Fruit fly (Drosophila melanogaster): ENCODE measurements around the gene MICU1.

Gene MICU1

DNA sequence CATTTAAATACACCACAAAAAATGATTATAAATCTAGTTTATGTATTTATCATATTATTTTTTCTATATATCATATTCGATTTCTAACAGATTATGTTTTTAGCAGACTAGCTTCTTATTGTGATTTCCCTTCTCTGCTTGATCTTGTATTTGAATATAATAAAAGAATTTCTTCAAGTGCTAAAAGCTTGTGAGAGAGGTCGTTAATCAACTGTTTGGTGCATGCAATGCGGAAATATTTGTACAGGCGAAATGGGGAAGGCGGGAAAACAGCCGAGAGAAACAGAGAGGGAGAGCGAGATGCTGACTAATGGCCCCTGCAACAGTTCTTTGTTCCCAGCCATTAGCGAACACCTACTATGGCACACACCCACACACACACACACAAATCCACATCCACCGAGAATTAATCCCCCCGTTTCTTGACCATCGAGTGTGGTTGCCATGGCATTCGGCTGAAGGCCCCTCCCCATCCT is 17.6 kb downstream of the MICU1 start:
- TF ChIP-seq Sp1 (GFP tag; optimal IDR thresholded peaks at IDR 0.05) = peak; percentile 41
- TF ChIP-seq psq (GFP tag; optimal IDR thresholded peaks at IDR 0.05) = peak; percentile 45
- no peak for TF ChIP-seq pan (optimal IDR thresholded peaks at IDR 0.05)
- TF ChIP-seq Mio (GFP tag; optimal IDR thresholded peaks at IDR 0.05) = no peak
- TF ChIP-seq rgr (GFP tag; optimal IDR thresholded peaks at IDR 0.05) = peak; percentile 4
- peak in 1 of 2 experiments; percentile 35 for TF ChIP-seq foxo (GFP tag; optimal IDR thresholded peaks at IDR 0.05)
- no peak for TF ChIP-seq ey (GFP tag; optimal IDR thresholded peaks at IDR 0.05)
- TF ChIP-seq lola (GFP tag; optimal IDR thresholded peaks at IDR 0.05) = no peak
- no peak for TF ChIP-seq dsf (GFP tag; optimal IDR thresholded peaks at IDR 0.05; ENCODE audit: borderline replicate concordance)
- peak; percentile 11 for TF ChIP-seq Hnf4 (GFP tag; optimal IDR thresholded peaks at IDR 0.05)
- no peak for TF ChIP-seq dl (GFP tag; optimal IDR thresholded peaks at IDR 0.05; ENCODE audit: insufficient read depth in 1 of 2, partially characterized antibody in 2 of 2)
- TF ChIP-seq Hr78 (GFP tag; optimal IDR thresholded peaks at IDR 0.05) = no peak
- TF ChIP-seq usp (GFP tag; optimal IDR thresholded peaks at IDR 0.05) = no peak
- no peak for TF ChIP-seq CrebA (GFP tag; optimal IDR thresholded peaks at IDR 0.05; ENCODE audit: borderline replicate concordance)
- no peak for TF ChIP-seq CG9705 (GFP tag; optimal IDR thresholded peaks at IDR 0.05)
- TF ChIP-seq tai (GFP tag; optimal IDR thresholded peaks at IDR 0.05) = no peak
- TF ChIP-seq Dfd (GFP tag; optimal IDR thresholded peaks at IDR 0.05) = no peak
- no peak for TF ChIP-seq GATAd (GFP tag; optimal IDR thresholded peaks at IDR 0.05)
- peak; percentile 29 for TF ChIP-seq HLH106 (tag; optimal IDR thresholded peaks at IDR 0.05)
- TF ChIP-seq h (GFP tag; optimal IDR thresholded peaks at IDR 0.05) = no peak
- no peak for TF ChIP-seq Myc (optimal IDR thresholded peaks at IDR 0.05)
- TF ChIP-seq br (GFP tag; optimal IDR thresholded peaks at IDR 0.05) = no peak
- TF ChIP-seq Dif (GFP tag; optimal IDR thresholded peaks at IDR 0.05; ENCODE audit: partially characterized antibody) = no peak
- TF ChIP-seq Rel (GFP tag; optimal IDR thresholded peaks at IDR 0.05) = no peak
- peak; percentile 10 for TF ChIP-seq Rel (tag; optimal IDR thresholded peaks at IDR 0.05)
- TF ChIP-seq Jra (GFP tag; optimal IDR thresholded peaks at IDR 0.05) = no peak
- no peak for TF ChIP-seq dmrt93B (GFP tag; optimal IDR thresholded peaks at IDR 0.05)
- no peak for TF ChIP-seq sv (GFP tag; optimal IDR thresholded peaks at IDR 0.05)
- peak; percentile 7 for TF ChIP-seq fru (GFP tag; optimal IDR thresholded peaks at IDR 0.05)
- TF ChIP-seq N (GFP tag; optimal IDR thresholded peaks at IDR 0.05) = no peak
- TF ChIP-seq Hr83 (GFP tag; optimal IDR thresholded peaks at IDR 0.05; ENCODE audit: poor library complexity, severe bottlenecking) = no peak
- no peak for TF ChIP-seq sage (GFP tag; optimal IDR thresholded peaks at IDR 0.05)
- TF ChIP-seq Vsx2 (GFP tag; optimal IDR thresholded peaks at IDR 0.05; ENCODE audit: partially characterized antibody) = no peak
- no peak for TF ChIP-seq woc (GFP tag; optimal IDR thresholded peaks at IDR 0.05)
- TF ChIP-seq CG32264 (GFP tag; optimal IDR thresholded peaks at IDR 0.05) = no peak
- no peak for TF ChIP-seq Abd-B (GFP tag; optimal IDR thresholded peaks at IDR 0.05)
- TF ChIP-seq OdsH (GFP tag; optimal IDR thresholded peaks at IDR 0.05) = peak; percentile 17
- TF ChIP-seq jim (GFP tag; optimal IDR thresholded peaks at IDR 0.05) = no peak
- TF ChIP-seq brk (GFP tag; optimal IDR thresholded peaks at IDR 0.05) = no peak

DNA sequence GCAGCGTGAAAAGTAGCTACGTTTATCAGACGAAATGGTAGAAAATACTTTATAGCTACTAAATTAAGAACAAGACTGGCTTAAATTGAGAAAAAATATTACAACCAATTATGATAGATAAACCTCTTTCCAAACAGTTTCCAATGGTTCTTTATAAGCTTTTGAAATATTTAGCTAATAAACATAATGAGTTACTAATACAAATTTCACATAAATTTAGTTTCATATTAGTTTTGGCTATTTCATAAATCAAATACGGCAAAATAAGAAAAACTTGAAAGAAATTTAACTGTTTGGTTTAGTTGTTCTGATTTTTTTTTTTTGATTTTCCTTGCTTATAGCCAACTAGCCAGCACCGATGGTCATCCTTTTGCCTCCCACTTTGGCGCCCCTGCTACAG is 18.1 kb downstream of the MICU1 start:
- TF ChIP-seq tai (GFP tag; optimal IDR thresholded peaks at IDR 0.05) (no peak), Myc (optimal IDR thresholded peaks at IDR 0.05) (peak; percentile 72)

DNA sequence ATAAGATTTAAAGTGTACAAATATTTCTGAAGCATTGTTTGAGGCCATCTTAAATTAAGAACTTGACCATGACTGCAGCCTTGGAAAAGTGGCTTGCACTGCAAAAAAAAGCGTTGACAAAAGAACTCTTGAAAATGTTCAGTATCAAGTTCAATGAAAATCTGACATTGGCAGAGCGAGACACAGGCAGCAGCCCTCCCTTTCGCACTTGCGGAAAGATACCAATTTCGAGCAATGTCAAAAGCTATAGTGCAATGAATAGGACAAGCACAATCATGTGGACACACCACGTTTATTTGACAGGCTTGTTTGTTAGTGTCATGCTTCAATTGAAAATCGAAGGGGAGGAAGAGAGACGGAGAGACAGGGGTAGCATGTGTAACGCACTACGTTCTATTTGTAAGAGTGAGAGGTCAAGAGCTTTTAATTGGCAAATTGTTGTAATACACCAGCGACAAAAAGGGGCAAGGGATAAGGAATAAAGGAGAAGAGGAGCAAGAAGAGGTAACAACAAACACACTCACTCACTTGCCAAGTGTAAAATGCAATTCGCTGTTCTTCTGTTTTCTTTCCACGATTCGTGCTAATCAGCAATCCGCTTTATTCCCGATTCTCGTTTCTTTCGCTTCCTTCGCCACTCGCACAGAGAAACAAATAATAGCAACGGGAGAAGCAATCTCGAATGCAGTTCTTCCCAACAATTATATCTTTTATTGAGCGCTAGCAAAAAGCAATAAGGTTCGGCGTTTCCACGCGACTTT is 21.6 kb downstream of the MICU1 start:
- TF ChIP-seq ey (GFP tag; optimal IDR thresholded peaks at IDR 0.05) (no peak), psq (GFP tag; optimal IDR thresholded peaks at IDR 0.05) (peak; percentile 96), CrebA (GFP tag; optimal IDR thresholded peaks at IDR 0.05; ENCODE audit: borderline replicate concordance) (no peak)
